Fruit fly (Drosophila melanogaster) whole organism, prepupa: Measurements from ENCODE around the gene CG34300.

Experiments used
- CG10631 ChIP-seq: fragments of 200-800 bp; sonication (Bioruptor generic); optimal IDR thresholded peaks from 2 replicates; lab custom pipeline; 2016; ENCODE audit warnings: missing biosample characterization, missing genetic modification characterization
- CG10669 ChIP-seq: fragments of 200-800 bp; sonication (Bioruptor generic); optimal IDR thresholded peaks from 3 replicates; lab custom pipeline; 2018; ENCODE audit warnings: missing biosample characterization, mild to moderate bottlenecking, missing genetic modification characterization, moderate library complexity
- CG11762 ChIP-seq: fragments of 200-800 bp; sonication (Bioruptor generic); optimal IDR thresholded peaks from 3 replicates; lab custom pipeline; 2016; ENCODE audit warnings: missing biosample characterization, missing genetic modification characterization; ENCODE audit not compliant: insufficient read depth
- CG11902 ChIP-seq: fragments of 200-800 bp; sonication (Bioruptor generic); optimal IDR thresholded peaks from 3 replicates; lab custom pipeline; 2016; ENCODE audit warnings: missing biosample characterization, missing genetic modification characterization
- CG1621 ChIP-seq: fragments of 200-800 bp; sonication (Bioruptor generic); optimal IDR thresholded peaks from 3 replicates; lab custom pipeline; 2018; ENCODE audit warnings: missing biosample characterization, mild to moderate bottlenecking, missing genetic modification characterization
- CG3032 ChIP-seq: fragments of 200-800 bp; optimal IDR thresholded peaks from 2 replicates; lab custom pipeline; 2019; ENCODE audit warnings: missing biosample characterization, mild to moderate bottlenecking, missing genetic modification characterization, moderate library complexity
- CG31627 ChIP-seq: fragments of 200-800 bp; sonication (Bioruptor generic); optimal IDR thresholded peaks from 3 replicates; lab custom pipeline; 2016; ENCODE audit warnings: missing biosample characterization, missing genetic modification characterization
- CG32006 ChIP-seq: fragments of 200-800 bp; sonication (Bioruptor generic); optimal IDR thresholded peaks from 3 replicates; lab custom pipeline; 2017; ENCODE audit warnings: missing biosample characterization, mild to moderate bottlenecking, missing genetic modification characterization
- CG34406 ChIP-seq: fragments of 200-800 bp; sonication (Bioruptor generic); optimal IDR thresholded peaks from 3 replicates; lab custom pipeline; 2016; ENCODE audit warnings: missing biosample characterization, missing genetic modification characterization
- CG3919 ChIP-seq: fragments of 200-800 bp; sonication (Bioruptor generic); optimal IDR thresholded peaks from 3 replicates; lab custom pipeline; 2016; ENCODE audit warnings: missing biosample characterization, missing genetic modification characterization
- CG4318 ChIP-seq: fragments of 200-800 bp; sonication (Bioruptor generic); optimal IDR thresholded peaks from 3 replicates; lab custom pipeline; 2017; ENCODE audit warnings: missing biosample characterization, mild to moderate bottlenecking, missing genetic modification characterization
- CG6163 ChIP-seq: fragments of 200-800 bp; sonication (Bioruptor generic); IDR thresholded peaks from 3 replicates; pipeline ENCODE4 v1.3.6; 2022; ENCODE audit warnings: missing biosample characterization, missing genetic modification characterization
- CG6276 ChIP-seq: fragments of 200-800 bp; sonication (Bioruptor generic); optimal IDR thresholded peaks from 2 replicates; lab custom pipeline; 2017; ENCODE audit warnings: missing biosample characterization, mild to moderate bottlenecking, missing genetic modification characterization
- CG6792 ChIP-seq: fragments of 200-800 bp; sonication (Bioruptor generic); optimal IDR thresholded peaks from 3 replicates; lab custom pipeline; 2016; ENCODE audit warnings: missing biosample characterization, missing genetic modification characterization
- CG7368 ChIP-seq: fragments of 200-800 bp; sonication (Bioruptor generic); optimal IDR thresholded peaks from 3 replicates; lab custom pipeline; 2016; ENCODE audit warnings: missing biosample characterization, missing genetic modification characterization
- CG8119 ChIP-seq: fragments of 200-800 bp; sonication (Bioruptor generic); IDR thresholded peaks from 3 replicates; pipeline ENCODE4 v1.3.6; 2022; ENCODE audit warnings: missing biosample characterization, missing genetic modification characterization
- CG8319 ChIP-seq: fragments of 200-800 bp; sonication (Bioruptor generic); optimal IDR thresholded peaks from 3 replicates; lab custom pipeline; 2016; ENCODE audit warnings: missing biosample characterization, missing genetic modification characterization
- CG8632 ChIP-seq: fragments of 200-800 bp; sonication (Bioruptor generic); optimal IDR thresholded peaks from 3 replicates; lab custom pipeline; 2016; ENCODE audit warnings: missing biosample characterization, missing genetic modification characterization
- CG9139 ChIP-seq: fragments of 200-800 bp; sonication (Bioruptor generic); optimal IDR thresholded peaks from 3 replicates; lab custom pipeline; 2017; ENCODE audit warnings: missing biosample characterization, mild to moderate bottlenecking, missing genetic modification characterization
- Eip75B ChIP-seq: fragments of 200-800 bp; sonication (Bioruptor generic); optimal IDR thresholded peaks from 3 replicates; lab custom pipeline; 2016; ENCODE audit warnings: missing biosample characterization, missing genetic modification characterization
- Eip78C ChIP-seq: fragments of 200-800 bp; sonication (Bioruptor generic); peaks from one replicate; lab custom pipeline; 2016; ENCODE audit warnings: missing biosample characterization, missing genetic modification characterization
- Eip93F ChIP-seq: fragments of 200-800 bp; sonication (Bioruptor generic); optimal IDR thresholded peaks from 2 replicates; lab custom pipeline; 2016; ENCODE audit warnings: missing biosample characterization, mild to moderate bottlenecking, missing genetic modification characterization
- Ets21C ChIP-seq: fragments of 200-800 bp; sonication (Bioruptor generic); optimal IDR thresholded peaks from 3 replicates; lab custom pipeline; 2016; ENCODE audit warnings: missing biosample characterization, missing genetic modification characterization
- Ets96B ChIP-seq: fragments of 200-800 bp; optimal IDR thresholded peaks from 2 replicates; lab custom pipeline; 2019; ENCODE audit warnings: missing biosample characterization, mild to moderate bottlenecking, missing genetic modification characterization, moderate library complexity
- Gug ChIP-seq: fragments of 200-800 bp; sonication (Bioruptor generic); IDR thresholded peaks from 2 replicates; pipeline ENCODE4 v1.3.6; 2022; ENCODE audit warnings: missing biosample characterization, missing genetic modification characterization
- Hr38 ChIP-seq: sonication (Bioruptor generic); optimal IDR thresholded peaks from 2 replicates; lab custom pipeline; 2016; ENCODE audit warnings: missing biosample characterization, missing genetic modification characterization
- Hr39 ChIP-seq: fragments of 200-800 bp; sonication (Bioruptor generic); optimal IDR thresholded peaks from 2 replicates; lab custom pipeline; 2016; ENCODE audit warnings: missing biosample characterization, missing genetic modification characterization
- Hr4 ChIP-seq: fragments of 200-800 bp; sonication (Bioruptor generic); optimal IDR thresholded peaks from 3 replicates; lab custom pipeline; 2016; ENCODE audit warnings: missing biosample characterization, missing genetic modification characterization
- Met ChIP-seq: fragments of 200-800 bp; sonication (Bioruptor generic); optimal IDR thresholded peaks from 3 replicates; lab custom pipeline; 2016; ENCODE audit warnings: missing biosample characterization, missing genetic modification characterization
- Smox ChIP-seq: fragments of 200-800 bp; sonication (Bioruptor generic); optimal IDR thresholded peaks from 3 replicates; lab custom pipeline; 2016; ENCODE audit warnings: missing biosample characterization, missing genetic modification characterization
- Sox102F ChIP-seq: fragments of 200-800 bp; sonication (Bioruptor generic); optimal IDR thresholded peaks from 2 replicates; lab custom pipeline; 2016; ENCODE audit warnings: missing biosample characterization, mild to moderate bottlenecking, missing genetic modification characterization
- Sox14 ChIP-seq: fragments of 200-800 bp; sonication (Bioruptor generic); optimal IDR thresholded peaks from 3 replicates; lab custom pipeline; 2016; ENCODE audit warnings: missing biosample characterization, missing genetic modification characterization
- Sox15 ChIP-seq: fragments of 200-800 bp; sonication (Bioruptor generic); optimal IDR thresholded peaks from 3 replicates; lab custom pipeline; 2016; ENCODE audit warnings: missing biosample characterization, missing genetic modification characterization
- achi ChIP-seq: fragments of 200-800 bp; sonication (Bioruptor generic); optimal IDR thresholded peaks from 3 replicates; lab custom pipeline; 2016; ENCODE audit warnings: missing biosample characterization, missing genetic modification characterization
- acj6 ChIP-seq: fragments of 200-800 bp; sonication (Bioruptor generic); optimal IDR thresholded peaks from 3 replicates; lab custom pipeline; 2016; ENCODE audit warnings: missing biosample characterization, missing genetic modification characterization
- dac ChIP-seq: fragments of 200-800 bp; sonication (Bioruptor generic); optimal IDR thresholded peaks from 2 replicates; lab custom pipeline; 2017; ENCODE audit warnings: missing biosample characterization, mild to moderate bottlenecking, missing genetic modification characterization
- esn ChIP-seq: fragments of 200-800 bp; sonication (Bioruptor generic); optimal IDR thresholded peaks from 2 replicates; lab custom pipeline; 2016; ENCODE audit warnings: missing biosample characterization, mild to moderate bottlenecking, missing genetic modification characterization, moderate library complexity
- fd59A ChIP-seq: fragments of 200-800 bp; sonication (Bioruptor generic); optimal IDR thresholded peaks from 2 replicates; lab custom pipeline; 2017; ENCODE audit warnings: missing biosample characterization, mild to moderate bottlenecking, missing genetic modification characterization, missing genetic modification reagents
- fd85E ChIP-seq: fragments of 200-800 bp; sonication (Bioruptor generic); optimal IDR thresholded peaks from 3 replicates; lab custom pipeline; 2016; ENCODE audit warnings: missing biosample characterization, missing genetic modification characterization
- fkh ChIP-seq: fragments of 200-800 bp; sonication (Bioruptor generic); optimal IDR thresholded peaks from 3 replicates; lab custom pipeline; 2017; ENCODE audit warnings: missing biosample characterization, mild to moderate bottlenecking, missing genetic modification characterization, moderate library complexity
- net ChIP-seq: fragments of 200-800 bp; sonication (Bioruptor generic); optimal IDR thresholded peaks from 3 replicates; lab custom pipeline; 2016; ENCODE audit warnings: missing biosample characterization, missing genetic modification characterization
- pdm3 ChIP-seq: fragments of 200-800 bp; sonication (Bioruptor generic); optimal IDR thresholded peaks from 3 replicates; lab custom pipeline; 2016; ENCODE audit warnings: missing biosample characterization, missing genetic modification characterization
- salr ChIP-seq, 2 experiments: fragments of 200-800 bp; sonication (Bioruptor generic); optimal IDR thresholded peaks; 3 replicates each; lab custom pipeline; 2016 to 2018; ENCODE audit warnings: missing biosample characterization in 2 of 2, missing genetic modification characterization in 2 of 2, mild to moderate bottlenecking in 1 of 2
- spab ChIP-seq: fragments of 200-800 bp; sonication (Bioruptor generic); optimal IDR thresholded peaks from 2 replicates; lab custom pipeline; 2017; ENCODE audit warnings: missing biosample characterization, mild to moderate bottlenecking, missing genetic modification characterization, missing genetic modification reagents
- svp ChIP-seq: fragments of 200-800 bp; sonication (Bioruptor generic); peaks from one replicate; lab custom pipeline; 2016; ENCODE audit warnings: missing biosample characterization, missing genetic modification characterization
- topi ChIP-seq: fragments of 200-800 bp; sonication (Bioruptor generic); optimal IDR thresholded peaks from 3 replicates; lab custom pipeline; 2016; ENCODE audit warnings: missing biosample characterization, missing genetic modification characterization
- vri ChIP-seq: fragments of 200-800 bp; sonication (Bioruptor generic); optimal IDR thresholded peaks from 3 replicates; lab custom pipeline; 2016; ENCODE audit warnings: missing biosample characterization, mild to moderate bottlenecking, missing genetic modification characterization

Gene CG34300

dm6 chr3R:30295022-30295421 is 11.4 kb downstream of the CG34300 start (continued):
- no peak for TF ChIP-seq fd59A (GFP tag; lab: Kevin White, UChicago)

- TF ChIP-seq svp (GFP tag; lab: Kevin White, UChicago) (peak; percentile 87), CG6276 (GFP tag; lab: Kevin White, UChicago) (no peak)
- TF ChIP-seq, all 60 proteins: peak for 1
These were observed 11.8 kb downstream of the CG34300 start for dm6 chr3R:30294603-30295002.

- TF ChIP-seq Sox15 (GFP tag; lab: Kevin White, UChicago) (peak; percentile 66), fkh (GFP tag; lab: Kevin White, UChicago) (no peak), acj6 (GFP tag; lab: Kevin White, UChicago) (peak; percentile 88), salr (GFP tag; optimal IDR thresholded peaks at IDR 0.05; lab: Kevin White, UChicago) (peak; percentile 75 to 87), achi (GFP tag; lab: Kevin White, UChicago) (peak; percentile 93), svp (GFP tag; lab: Kevin White, UChicago) (peak; percentile 80), CG6792 (GFP tag; lab: Kevin White, UChicago) (peak; percentile 86), CG11902 (peak; percentile 75), Met (GFP tag; lab: Kevin White, UChicago) (peak; percentile 47), Eip93F (no peak), pdm3 (peak; percentile 74), CG3919 (GFP tag; lab: Kevin White, UChicago) (peak; percentile 88), Eip75B (GFP tag; lab: Kevin White, UChicago) (peak; percentile 85), vri (GFP tag; lab: Kevin White, UChicago) (peak; percentile 10), Sox102F (GFP tag; lab: Kevin White, UChicago) (peak; percentile 44), CG6276 (GFP tag; lab: Kevin White, UChicago) (peak; percentile 91), CG3032 (tag; lab: Kevin White, UChicago) (peak; percentile 95), fd85E (GFP tag; lab: Kevin White, UChicago) (no peak), CG8119 (GFP tag; lab: Robert Waterston, UW) (peak; percentile 98), Smox (GFP tag; lab: Kevin White, UChicago) (peak; percentile 40), CG31627 (GFP tag; lab: Kevin White, UChicago) (peak; percentile 35), topi (GFP tag; lab: Kevin White, UChicago) (peak; percentile 63), Hr4 (GFP tag; lab: Kevin White, UChicago) (peak; percentile 85), CG9139 (GFP tag; lab: Kevin White, UChicago) (peak; percentile 94), Gug (GFP tag; lab: Robert Waterston, UW) (peak; percentile 95), dac (GFP tag; lab: Kevin White, UChicago) (peak; percentile 84), CG6163 (GFP tag; lab: Robert Waterston, UW) (peak; percentile 97), esn (GFP tag; lab: Kevin White, UChicago) (peak; percentile 68), CG8319 (GFP tag; lab: Kevin White, UChicago) (peak; percentile 81), net (GFP tag; lab: Kevin White, UChicago) (peak; percentile 91), spab (GFP tag; lab: Kevin White, UChicago) (peak; percentile 92), Hr38 (GFP tag; lab: Kevin White, UChicago) (no peak), CG10669 (peak; percentile 94), Ets96B (tag; lab: Kevin White, UChicago) (peak; percentile 94), Sox14 (GFP tag; lab: Kevin White, UChicago) (peak; percentile 51), CG34406 (GFP tag; lab: Kevin White, UChicago) (peak; percentile 94), Eip78C (GFP tag; lab: Kevin White, UChicago) (peak; percentile 97), fd59A (GFP tag; lab: Kevin White, UChicago) (peak; percentile 88), CG7368 (GFP tag; lab: Kevin White, UChicago) (peak; percentile 81), CG4318 (GFP tag; lab: Kevin White, UChicago) (peak; percentile 88), CG8632 (GFP tag; lab: Kevin White, UChicago) (peak; percentile 95), Hr39 (GFP tag; lab: Kevin White, UChicago) (peak; percentile 3), CG10631 (GFP tag; lab: Kevin White, UChicago) (peak; percentile 95), CG32006 (peak; percentile 96), Ets21C (GFP tag; lab: Kevin White, UChicago) (no peak), CG1621 (tag; lab: Kevin White, UChicago) (peak; percentile 89), CG11762 (peak; percentile 90)
These were observed 12.8 kb downstream of the CG34300 start for dm6 chr3R:30293478-30294122.
